Worm (Caenorhabditis elegans) whole organism, L1 larva: ENCODE data around the gene F07B10.4.

Source experiments
- aly-2 ChIP-seq: fragments of 150-350 bp; optimal IDR thresholded peaks from 2 replicates; lab custom pipeline; 2014; ENCODE audit warnings: missing biosample characterization, missing genetic modification characterization
- grh-1 ChIP-seq: fragments of 200-800 bp; sonication (Bioruptor generic); IDR thresholded peaks from 2 replicates; pipeline ENCODE4 v1.3.6; 2022; ENCODE audit warnings: missing genetic modification reagents, missing genetic modification characterization, missing compliant biosample characterization
- nhr-237 ChIP-seq: fragments of 150-350 bp; optimal IDR thresholded peaks from 2 replicates; lab custom pipeline; 2014; ENCODE audit warnings: missing biosample characterization, missing genetic modification characterization
- nhr-76 ChIP-seq: sonication (generic microtip); optimal IDR thresholded peaks from 2 replicates; lab custom pipeline; 2017; ENCODE audit warnings: missing biosample characterization, missing genetic modification characterization
- ztf-4 ChIP-seq: fragments of 150-350 bp; optimal IDR thresholded peaks from 2 replicates; lab custom pipeline; 2014; ENCODE audit warnings: missing biosample characterization, missing genetic modification characterization

ce11 chrV:11294393-11294792 lies 31.5 kb upstream of the F07B10.4 start, which contains the start of gene T03F7.6:
- TF ChIP-seq nhr-76 (no peak), aly-2 (no peak), grh-1 (no peak), nhr-237 (no peak), ztf-4 (no peak)
